Worm (Caenorhabditis elegans): ENCODE data around the gene rbbp-5.

ce11 chrII:6099500-6099899, 1.9 kb downstream of the rbbp-5 start, which contains the start of gene rgs-3:
- no peak for TF ChIP-seq attf-5 (GFP tag; optimal IDR thresholded peaks at IDR 0.05)
- TF ChIP-seq Y56A3A.18 (GFP tag; IDR thresholded peaks at IDR 0.05), result no peak
- TF ChIP-seq unc-62 (GFP tag; optimal IDR thresholded peaks at IDR 0.05), result no peak
